Worm (Caenorhabditis elegans) whole organism, L2 larva: ENCODE data around the gene F35H8.1.

Experiments
- C34F6.9 ChIP-seq: fragments of 150-350 bp; optimal IDR thresholded peaks from 2 replicates; lab custom pipeline; 2014; ENCODE audit warnings: missing biosample characterization, missing genetic modification characterization
- F13H6.1 ChIP-seq: sonication (generic microtip); optimal IDR thresholded peaks from 2 replicates; lab custom pipeline; 2016; ENCODE audit warnings: missing genetic modification characterization, missing compliant biosample characterization
- R02D3.7 ChIP-seq: fragments of 150-350 bp; optimal IDR thresholded peaks from 2 replicates; lab custom pipeline; 2014; ENCODE audit warnings: missing biosample characterization, missing genetic modification characterization
- Y55F3AM.14 ChIP-seq: fragments of 200-800 bp; sonication (Bioruptor generic); optimal IDR thresholded peaks from 2 replicates; lab custom pipeline; 2018; ENCODE audit warnings: mild to moderate bottlenecking, missing genetic modification characterization, missing compliant biosample characterization
- ZK546.5 ChIP-seq: sonication (generic microtip); optimal IDR thresholded peaks from 2 replicates; lab custom pipeline; 2017; ENCODE audit warnings: missing biosample characterization, missing genetic modification characterization
- alr-1 ChIP-seq: fragments of 150-350 bp; optimal IDR thresholded peaks from 2 replicates; lab custom pipeline; 2014; ENCODE audit warnings: missing biosample characterization, missing genetic modification characterization
- aly-2 ChIP-seq: fragments of 150-350 bp; optimal IDR thresholded peaks from 2 replicates; lab custom pipeline; 2014; ENCODE audit warnings: missing biosample characterization, missing genetic modification characterization
- ama-1 ChIP-seq: fragments of 150-350 bp; optimal IDR thresholded peaks from 2 replicates; lab custom pipeline; 2018; ENCODE audit warnings: inconsistent platforms
- blmp-1 ChIP-seq: sonication (generic microtip); optimal IDR thresholded peaks from 2 replicates; lab custom pipeline; 2017; ENCODE audit warnings: missing genetic modification characterization, mild to moderate bottlenecking, missing compliant biosample characterization, antibody characterized with exemption, moderate library complexity; ENCODE audit not compliant: insufficient read depth
- ceh-16 ChIP-seq: fragments of 150-350 bp; optimal IDR thresholded peaks from 2 replicates; lab custom pipeline; 2014; ENCODE audit warnings: missing biosample characterization, missing genetic modification characterization
- ceh-82 ChIP-seq: fragments of 150-350 bp; optimal IDR thresholded peaks from 2 replicates; lab custom pipeline; 2014; ENCODE audit warnings: missing biosample characterization, missing genetic modification characterization
- crh-2 ChIP-seq: sonication (generic microtip); optimal IDR thresholded peaks from 2 replicates; lab custom pipeline; 2017; ENCODE audit warnings: missing biosample characterization, missing genetic modification characterization
- dmd-4 ChIP-seq: sonication (generic microtip); optimal IDR thresholded peaks from 2 replicates; lab custom pipeline; 2017; ENCODE audit warnings: missing biosample characterization, missing genetic modification characterization
- egl-27 ChIP-seq: sonication (generic microtip); optimal IDR thresholded peaks from 3 replicates; lab custom pipeline; 2017; ENCODE audit warnings: missing biosample characterization, missing genetic modification reagents, missing genetic modification characterization
- elt-3 ChIP-seq: sonication (generic microtip); optimal IDR thresholded peaks from 2 replicates; lab custom pipeline; 2017; ENCODE audit warnings: missing biosample characterization, missing genetic modification characterization
- fos-1 ChIP-seq: fragments of 150-350 bp; optimal IDR thresholded peaks from 2 replicates; lab custom pipeline; 2014; ENCODE audit warnings: missing biosample characterization, missing genetic modification characterization
- gmeb-1 ChIP-seq: fragments of 150-350 bp; optimal IDR thresholded peaks from 2 replicates; lab custom pipeline; 2014; ENCODE audit warnings: missing biosample characterization, missing genetic modification characterization
- lin-11 ChIP-seq: fragments of 150-350 bp; sonication (generic microtip); optimal IDR thresholded peaks from 2 replicates; lab custom pipeline; 2014; ENCODE audit warnings: missing biosample characterization, missing genetic modification characterization, inconsistent platforms, mixed read lengths
- lin-13 ChIP-seq: fragments of 150-350 bp; optimal IDR thresholded peaks from 2 replicates; lab custom pipeline; 2014; ENCODE audit warnings: missing biosample characterization, missing genetic modification reagents, missing genetic modification characterization
- lin-39 ChIP-seq: fragments of 150-350 bp; optimal IDR thresholded peaks from 2 replicates; lab custom pipeline; 2014; ENCODE audit warnings: missing biosample characterization, missing genetic modification reagents, missing genetic modification characterization
- lsy-2 ChIP-seq, 2 experiments: fragments of 150-350 bp in 1 of 2; sonication (generic microtip) in 1 of 2; optimal IDR thresholded peaks; 2 replicates each; lab custom pipeline; 2014 to 2017; ENCODE audit warnings: missing biosample characterization in 2 of 2, missing genetic modification characterization in 2 of 2
- mab-5 ChIP-seq: fragments of 150-350 bp; optimal IDR thresholded peaks from 2 replicates; lab custom pipeline; 2014; ENCODE audit warnings: missing biosample characterization, missing genetic modification characterization
- mbf-1 ChIP-seq: sonication (generic microtip); optimal IDR thresholded peaks from 2 replicates; lab custom pipeline; 2017; ENCODE audit warnings: missing biosample characterization, missing genetic modification characterization
- nhr-11 ChIP-seq: fragments of 150-350 bp; optimal IDR thresholded peaks from 2 replicates; lab custom pipeline; 2014; ENCODE audit warnings: missing biosample characterization, missing genetic modification characterization
- nhr-12 ChIP-seq: fragments of 150-350 bp; optimal IDR thresholded peaks from 2 replicates; lab custom pipeline; 2014; ENCODE audit warnings: missing biosample characterization, missing genetic modification characterization
- nhr-129 ChIP-seq: fragments of 150-350 bp; optimal IDR thresholded peaks from 2 replicates; lab custom pipeline; 2014; ENCODE audit warnings: missing biosample characterization, missing genetic modification characterization
- nhr-21 ChIP-seq: fragments of 150-350 bp; optimal IDR thresholded peaks from 2 replicates; lab custom pipeline; 2014; ENCODE audit warnings: missing biosample characterization, missing genetic modification characterization
- nhr-23 ChIP-seq: fragments of 150-350 bp; optimal IDR thresholded peaks from 2 replicates; lab custom pipeline; 2014; ENCODE audit warnings: missing biosample characterization, missing genetic modification reagents, missing genetic modification characterization
- nhr-237 ChIP-seq: fragments of 150-350 bp; optimal IDR thresholded peaks from 2 replicates; lab custom pipeline; 2014; ENCODE audit warnings: missing biosample characterization, missing genetic modification characterization
- nhr-25 ChIP-seq: fragments of 150-350 bp; sonication (generic microtip); optimal IDR thresholded peaks from 3 replicates; lab custom pipeline; 2014; ENCODE audit warnings: missing biosample characterization, missing genetic modification characterization
- nhr-6 ChIP-seq: fragments of 150-350 bp; optimal IDR thresholded peaks from 2 replicates; lab custom pipeline; 2014; ENCODE audit warnings: missing biosample characterization, missing genetic modification characterization
- peb-1 ChIP-seq: fragments of 150-350 bp; optimal IDR thresholded peaks from 2 replicates; lab custom pipeline; 2014; ENCODE audit warnings: missing biosample characterization, missing genetic modification characterization
- sma-3 ChIP-seq: sonication (generic microtip); optimal IDR thresholded peaks from 2 replicates; lab custom pipeline; 2016; ENCODE audit warnings: missing genetic modification reagents, missing genetic modification characterization, missing compliant biosample characterization
- sma-9 ChIP-seq, 2 experiments: fragments of 150-350 bp in 1 of 2; sonication (generic microtip) in 1 of 2; optimal IDR thresholded peaks; 2 replicates each; lab custom pipeline; 2014 to 2016; ENCODE audit warnings: missing genetic modification characterization in 2 of 2, mild to moderate bottlenecking in 1 of 2, missing biosample characterization in 1 of 2, missing compliant biosample characterization in 1 of 2, missing genetic modification reagents in 1 of 2, moderate library complexity in 1 of 2
- snpc-4 ChIP-seq: fragments of 150-350 bp; optimal IDR thresholded peaks from 2 replicates; lab custom pipeline; 2014; ENCODE audit warnings: missing biosample characterization, missing genetic modification characterization
- unc-39 ChIP-seq: fragments of 150-350 bp; optimal IDR thresholded peaks from 2 replicates; lab custom pipeline; 2014; ENCODE audit warnings: missing biosample characterization, missing genetic modification characterization
- unc-55 ChIP-seq: fragments of 150-350 bp; sonication (generic microtip); optimal IDR thresholded peaks from 3 replicates; lab custom pipeline; 2014; ENCODE audit warnings: missing biosample characterization, missing genetic modification reagents, missing genetic modification characterization
- zag-1 ChIP-seq: fragments of 150-350 bp; optimal IDR thresholded peaks from 2 replicates; lab custom pipeline; 2014; ENCODE audit warnings: missing biosample characterization, missing genetic modification characterization
- ztf-1 ChIP-seq: fragments of 200-800 bp; sonication (Bioruptor generic); conservative IDR thresholded peaks from 2 replicates; pipeline ENCODE4 v1.3.6; 2022; ENCODE audit warnings: missing genetic modification characterization, missing compliant biosample characterization
- ztf-11 ChIP-seq: sonication (generic microtip); optimal IDR thresholded peaks from 2 replicates; lab custom pipeline; 2017; ENCODE audit warnings: missing biosample characterization, missing genetic modification characterization

The F35H8.1 gene

ce11 chrII:9573412-9573811 is 20.3 kb upstream of the F35H8.1 start:
- TF ChIP-seq sma-3 (GFP tag; lab: Kevin White, UChicago): no peak
- peak; percentile 17 for TF ChIP-seq nhr-129
- no peak for TF ChIP-seq C34F6.9
- TF ChIP-seq egl-27 (tag; lab: Kevin White, UChicago): no peak
- TF ChIP-seq nhr-21 (tag; lab: Kevin White, UChicago): peak; percentile 31
- TF ChIP-seq mab-5: no peak
- TF ChIP-seq ceh-82 (tag; lab: Kevin White, UChicago): no peak
- TF ChIP-seq ztf-11 (tag; lab: Kevin White, UChicago): no peak
- no peak for TF ChIP-seq lin-39 (tag; lab: Kevin White, UChicago)
- no peak for TF ChIP-seq lin-11
- no peak for TF ChIP-seq nhr-12 (tag; lab: Kevin White, UChicago)
- no peak for TF ChIP-seq Y55F3AM.14 (GFP tag; lab: Kevin White, UChicago)
- no peak for TF ChIP-seq blmp-1 (tag; lab: Kevin White, UChicago)
- no peak for TF ChIP-seq snpc-4
- TF ChIP-seq mbf-1: no peak
- no peak for TF ChIP-seq ZK546.5 (tag; lab: Kevin White, UChicago)
- no peak for TF ChIP-seq ztf-1 (GFP tag; lab: Robert Waterston, UW)
- TF ChIP-seq elt-3: no peak
- no peak for TF ChIP-seq crh-2
- TF ChIP-seq nhr-25 (tag; lab: Kevin White, UChicago): peak; percentile 4
- TF ChIP-seq alr-1 (tag; lab: Kevin White, UChicago): no peak

ce11 chrII:9566045-9566444 is 13.0 kb upstream of the F35H8.1 start:
- peak; percentile 68 for TF ChIP-seq nhr-129
- TF ChIP-seq elt-3: no peak
- TF ChIP-seq lin-13: peak; percentile 17
- TF ChIP-seq C34F6.9: no peak
- TF ChIP-seq fos-1 (tag; lab: Kevin White, UChicago): peak; percentile 22
- TF ChIP-seq crh-2: peak; percentile 40
- no peak for TF ChIP-seq nhr-237 (tag; lab: Kevin White, UChicago)
- TF ChIP-seq sma-9 (GFP tag; optimal IDR thresholded peaks at IDR 0.05; lab: Kevin White, UChicago): peak; percentile 58
- TF ChIP-seq sma-9 (tag; optimal IDR thresholded peaks at IDR 0.05; lab: Kevin White, UChicago): no peak
- peak; percentile 26 for TF ChIP-seq nhr-11
- peak; percentile 46 for TF ChIP-seq sma-3 (GFP tag; lab: Kevin White, UChicago)
- TF ChIP-seq ceh-16: no peak
- no peak for TF ChIP-seq peb-1
- TF ChIP-seq ztf-1 (GFP tag; lab: Robert Waterston, UW): no peak
- peak; percentile 51 for TF ChIP-seq egl-27 (tag; lab: Kevin White, UChicago)
- peak; percentile 37 for TF ChIP-seq unc-55 (GFP tag; lab: Kevin White, UChicago)
- peak; percentile 32 for TF ChIP-seq gmeb-1
- no peak for TF ChIP-seq aly-2 (tag; lab: Kevin White, UChicago)
- TF ChIP-seq nhr-25 (tag; lab: Kevin White, UChicago): peak; percentile 58
- peak; percentile 40 to 44 for TF ChIP-seq lsy-2 (tag; optimal IDR thresholded peaks at IDR 0.05; lab: Kevin White, UChicago)
- TF ChIP-seq zag-1: peak; percentile 10
- TF ChIP-seq F13H6.1: peak; percentile 22
- TF ChIP-seq nhr-23 (tag; lab: Kevin White, UChicago): no peak
- TF ChIP-seq lin-11: peak; percentile 25
- peak; percentile 18 for TF ChIP-seq nhr-21 (tag; lab: Kevin White, UChicago)
- TF ChIP-seq, all 48 proteins: peak for 16

ce11 chrII:9560895-9561294 is 7.8 kb upstream of the F35H8.1 start:
- TF ChIP-seq blmp-1 (tag; lab: Kevin White, UChicago) (peak; percentile 55), dmd-4 (tag; lab: Kevin White, UChicago) (no peak), unc-39 (tag; lab: Kevin White, UChicago) (no peak), nhr-129 (peak; percentile 9), sma-9 (GFP tag; optimal IDR thresholded peaks at IDR 0.05; lab: Kevin White, UChicago) (peak; percentile 43), sma-9 (tag; optimal IDR thresholded peaks at IDR 0.05; lab: Kevin White, UChicago) (no peak), ceh-16 (peak; percentile 18), peb-1 (no peak), nhr-6 (tag; lab: Kevin White, UChicago) (peak; percentile 44), R02D3.7 (tag; lab: Kevin White, UChicago) (no peak), elt-3 (no peak), ama-1 (lab: Kevin White, UChicago) (no peak), alr-1 (tag; lab: Kevin White, UChicago) (no peak), sma-3 (GFP tag; lab: Kevin White, UChicago) (no peak), nhr-25 (tag; lab: Kevin White, UChicago) (peak; percentile 76)
